Worm (Caenorhabditis elegans): ENCODE data around the gene C05E7.3.

C05E7.3 gene

DNA sequence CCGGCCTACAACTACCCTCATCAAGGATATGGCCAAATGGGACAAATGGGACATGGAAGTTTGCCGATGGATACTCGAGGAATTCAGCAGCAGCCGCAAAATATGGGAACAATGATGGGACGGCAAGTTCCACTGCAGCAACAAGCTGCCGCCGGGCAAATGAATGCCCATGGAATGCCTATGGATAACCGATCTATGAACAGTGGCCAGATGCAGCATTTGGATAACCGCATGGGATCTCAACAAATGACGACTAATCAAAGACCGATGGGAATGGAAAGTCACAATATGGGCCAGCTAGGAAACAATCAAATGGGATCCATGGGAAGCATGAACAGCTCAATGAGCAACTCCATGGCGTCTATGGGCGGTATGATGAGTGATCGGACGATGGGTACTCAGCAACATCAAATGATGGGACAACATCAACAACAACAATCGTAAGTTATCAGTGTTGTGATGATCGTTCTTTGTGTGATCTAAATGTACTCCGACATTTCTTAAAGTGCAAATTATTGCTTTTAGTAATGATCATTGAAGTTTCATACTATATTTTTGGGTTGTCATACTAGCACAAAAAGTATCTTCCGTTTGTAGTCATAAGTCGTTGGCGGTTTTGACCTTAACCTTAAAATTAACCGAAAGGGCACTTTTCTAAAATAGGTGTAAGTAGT, 32.9 kb downstream of the C05E7.3 start:
- TF ChIP-seq ama-1 (optimal IDR thresholded peaks at IDR 0.05), result peak; percentile 61
- no peak for TF ChIP-seq zag-1 (tag; optimal IDR thresholded peaks at IDR 0.05)
- TF ChIP-seq egl-27 (tag; optimal IDR thresholded peaks at IDR 0.05), result no peak
- no peak for TF ChIP-seq fkh-10 (GFP tag; optimal IDR thresholded peaks at IDR 0.05)
- no peak for TF ChIP-seq nhr-11 (tag; optimal IDR thresholded peaks at IDR 0.05)
- TF ChIP-seq nhr-43 (tag; optimal IDR thresholded peaks at IDR 0.05; ENCODE audit: poor library complexity, severe bottlenecking), result peak; percentile 47
- peak; percentile 67 for TF ChIP-seq pqm-1 (tag; optimal IDR thresholded peaks at IDR 0.05)
- TF ChIP-seq nhr-28 (tag; optimal IDR thresholded peaks at IDR 0.05), result no peak
- TF ChIP-seq mdl-1 (tag; optimal IDR thresholded peaks at IDR 0.05), result no peak
- no peak for TF ChIP-seq eor-1 (tag; optimal IDR thresholded peaks at IDR 0.05)
- TF ChIP-seq unc-39 (tag; optimal IDR thresholded peaks at IDR 0.05), result no peak

DNA sequence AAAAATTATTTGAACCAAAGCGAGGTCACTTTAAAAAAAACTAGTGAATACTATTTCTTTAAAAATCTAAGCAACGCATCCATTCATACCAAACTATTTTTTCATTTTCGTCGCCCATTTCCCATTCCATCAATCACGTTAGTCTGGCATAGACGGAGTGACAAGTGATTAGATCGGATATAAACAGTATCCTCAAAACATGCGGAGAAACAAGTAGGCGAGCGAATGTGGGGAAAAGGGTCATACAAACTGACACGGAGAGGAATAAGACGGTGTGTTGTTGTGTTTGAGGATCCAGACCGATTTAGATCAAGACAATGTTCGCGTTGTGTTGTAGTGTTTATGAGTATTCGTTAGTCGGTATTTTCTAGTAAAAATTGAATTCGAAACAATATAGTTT, 34.0 kb downstream of the C05E7.3 start:
- TF ChIP-seq R02D3.7 (tag; optimal IDR thresholded peaks at IDR 0.05) (no peak), egl-5 (tag; optimal IDR thresholded peaks at IDR 0.05) (peak; percentile 41), ama-1 (optimal IDR thresholded peaks at IDR 0.05) (peak; percentile 50), fos-1 (tag; optimal IDR thresholded peaks at IDR 0.05) (no peak), nhr-23 (tag; optimal IDR thresholded peaks at IDR 0.05) (peak; percentile 69), elt-1 (tag; optimal IDR thresholded peaks at IDR 0.05) (no peak), eor-1 (tag; optimal IDR thresholded peaks at IDR 0.05) (no peak), mml-1 (tag; optimal IDR thresholded peaks at IDR 0.05) (no peak)

DNA sequence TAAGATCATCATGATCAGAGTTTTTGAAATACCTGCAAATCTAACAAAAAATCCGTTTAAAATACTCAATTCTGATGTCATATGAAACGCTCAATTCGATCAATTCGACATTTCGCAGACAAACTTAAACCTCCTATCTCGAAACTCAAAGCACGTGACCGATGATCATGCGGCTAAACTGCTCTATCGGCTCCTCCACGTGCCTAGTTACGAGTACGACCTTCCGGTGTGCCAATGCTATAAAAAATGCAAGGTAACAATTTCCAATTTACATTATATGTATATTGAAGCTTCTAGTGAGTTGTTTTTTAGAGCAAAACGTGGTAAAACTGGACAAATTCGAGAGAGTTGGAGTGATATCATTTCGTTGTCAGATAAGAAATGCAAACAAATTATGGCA, 35.2 kb downstream of the C05E7.3 start:
- TF ChIP-seq aly-2 (tag; optimal IDR thresholded peaks at IDR 0.05), result no peak
- peak; percentile 68 for TF ChIP-seq elt-2 (tag; optimal IDR thresholded peaks at IDR 0.05)
- peak; percentile 31 for TF ChIP-seq jun-1 (tag; optimal IDR thresholded peaks at IDR 0.05)

DNA sequence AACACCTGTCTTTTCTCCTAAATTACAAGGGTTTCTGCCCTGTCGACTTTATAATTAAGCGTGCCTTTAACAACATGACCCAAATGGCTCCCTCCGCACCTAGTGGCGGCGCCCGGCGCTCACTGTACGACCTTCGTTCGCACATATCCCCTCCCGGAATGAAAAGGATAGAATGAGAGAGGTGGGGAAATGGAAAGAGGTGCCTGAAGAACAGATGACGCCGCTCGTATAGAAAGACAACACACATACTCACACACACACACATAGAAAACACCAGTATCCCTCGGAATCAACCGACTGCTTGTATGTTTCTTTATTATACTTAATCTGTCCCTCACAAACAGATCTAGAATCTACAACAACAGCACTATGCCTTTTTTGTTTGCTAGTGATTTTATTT, 36.5 kb downstream of the C05E7.3 start:
- peak; percentile 35 for TF ChIP-seq nhr-23 (tag; optimal IDR thresholded peaks at IDR 0.05)
- peak; percentile 1 for TF ChIP-seq hmg-11 (tag; optimal IDR thresholded peaks at IDR 0.05)
- no peak for TF ChIP-seq elt-1 (tag; optimal IDR thresholded peaks at IDR 0.05)

DNA sequence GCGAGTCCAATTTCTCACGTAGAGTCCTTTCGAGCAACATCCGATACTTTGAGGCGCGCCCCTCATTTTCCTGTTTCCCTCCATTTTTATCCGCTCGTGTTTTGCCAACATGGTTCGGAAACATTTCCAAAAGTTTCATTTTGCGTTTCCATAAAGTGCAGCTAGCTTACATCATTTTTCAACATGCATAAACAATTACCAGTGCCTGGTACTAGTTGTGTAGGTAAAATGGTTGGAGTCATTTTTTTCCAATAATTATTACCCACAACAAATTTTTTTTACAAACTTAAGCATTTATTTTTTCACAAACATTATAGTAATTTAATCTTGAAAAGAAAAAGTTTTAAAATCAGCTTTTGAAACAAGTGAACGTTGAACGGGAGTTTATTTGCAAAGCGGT, 37.7 kb downstream of the C05E7.3 start:
- no peak for TF ChIP-seq daf-12 (tag; optimal IDR thresholded peaks at IDR 0.05)
- TF ChIP-seq elt-3 (tag; optimal IDR thresholded peaks at IDR 0.05), result no peak
- TF ChIP-seq elt-2 (tag; optimal IDR thresholded peaks at IDR 0.05), result no peak
- no peak for TF ChIP-seq unc-39 (tag; optimal IDR thresholded peaks at IDR 0.05)
- no peak for TF ChIP-seq pha-4 (tag; optimal IDR thresholded peaks at IDR 0.05)

DNA sequence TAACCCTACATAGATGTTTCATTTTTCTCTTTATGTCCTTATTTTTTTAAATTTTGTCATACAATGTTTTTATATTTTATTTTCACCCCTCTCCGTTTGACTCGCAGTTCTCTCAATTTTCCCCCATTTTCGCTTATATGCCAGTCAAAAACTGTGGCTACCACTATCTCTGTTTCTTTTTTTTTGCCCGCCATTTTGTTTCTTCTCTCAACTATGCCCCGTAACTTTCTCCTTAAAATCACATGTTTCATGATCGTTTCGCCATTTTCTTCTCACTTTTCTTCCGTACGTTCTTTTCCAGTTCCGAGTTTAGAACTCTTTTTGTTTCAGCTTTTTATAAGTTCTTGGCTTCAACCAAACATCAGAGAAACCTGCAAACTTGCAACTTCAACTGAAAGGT, 38.9 kb downstream of the C05E7.3 start, which contains the start of gene pqn-18:
TSS of gene pqn-18 (plus strand) at position 331 of the 400 bp plus-strand sequence.
- no peak for TF ChIP-seq aly-2 (tag; optimal IDR thresholded peaks at IDR 0.05)
- TF ChIP-seq pha-4 (tag; optimal IDR thresholded peaks at IDR 0.05), result peak; percentile 15

DNA sequence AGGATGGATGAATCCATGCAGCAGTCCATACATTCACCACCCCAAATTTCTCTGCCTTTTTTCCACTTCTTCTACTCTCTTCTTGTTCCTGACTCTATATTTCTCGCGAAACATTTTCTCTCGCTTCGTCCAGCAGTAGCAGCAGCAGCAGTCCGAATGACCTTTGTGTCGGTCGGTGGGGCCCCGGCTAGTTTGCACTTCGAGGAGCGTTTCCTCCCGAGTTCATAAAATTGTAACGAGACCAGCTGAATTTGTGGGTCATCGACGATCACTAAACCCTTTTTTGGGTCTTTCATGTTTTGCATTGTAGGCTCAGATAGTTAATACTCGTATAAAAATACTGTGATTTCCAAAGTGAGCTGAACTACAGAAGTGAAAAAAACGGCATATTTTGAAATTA, 42.6 kb downstream of the C05E7.3 start:
- no peak for TF ChIP-seq unc-62 (GFP tag; optimal IDR thresholded peaks at IDR 0.05)
- no peak for TF ChIP-seq pqm-1 (tag; optimal IDR thresholded peaks at IDR 0.05)
- TF ChIP-seq hmg-11 (tag; optimal IDR thresholded peaks at IDR 0.05), result peak; percentile 1
- TF ChIP-seq lin-39 (tag; optimal IDR thresholded peaks at IDR 0.05), result peak; percentile 27
- no peak for TF ChIP-seq ztf-11 (tag; optimal IDR thresholded peaks at IDR 0.05)
- TF ChIP-seq nfya-1 (tag; optimal IDR thresholded peaks at IDR 0.05; ENCODE audit: insufficient read depth), result peak; percentile 42
- no peak for TF ChIP-seq elt-2 (tag; optimal IDR thresholded peaks at IDR 0.05)
- TF ChIP-seq egl-5 (tag; optimal IDR thresholded peaks at IDR 0.05), result no peak
- TF ChIP-seq sea-2 (GFP tag; optimal IDR thresholded peaks at IDR 0.05), result no peak
- TF ChIP-seq nhr-43 (tag; optimal IDR thresholded peaks at IDR 0.05; ENCODE audit: poor library complexity, severe bottlenecking), result peak; percentile 6
- no peak for TF ChIP-seq fkh-10 (GFP tag; optimal IDR thresholded peaks at IDR 0.05)
- peak; percentile 21 for TF ChIP-seq nhr-23 (tag; optimal IDR thresholded peaks at IDR 0.05)
- no peak for TF ChIP-seq nhr-28 (tag; optimal IDR thresholded peaks at IDR 0.05)
- TF ChIP-seq nhr-11 (tag; optimal IDR thresholded peaks at IDR 0.05), result no peak
